Worm (Caenorhabditis elegans) whole organism, L2 larva: ENCODE results near the gene zzz-1.

ENCODE experiments used
- C34F6.9 ChIP-seq: fragments of 150-350 bp; optimal IDR thresholded peaks from 2 replicates; lab custom pipeline; 2014; ENCODE audit warnings: missing biosample characterization, missing genetic modification characterization
- F13H6.1 ChIP-seq: sonication (generic microtip); optimal IDR thresholded peaks from 2 replicates; lab custom pipeline; 2016; ENCODE audit warnings: missing genetic modification characterization, missing compliant biosample characterization
- R02D3.7 ChIP-seq: fragments of 150-350 bp; optimal IDR thresholded peaks from 2 replicates; lab custom pipeline; 2014; ENCODE audit warnings: missing biosample characterization, missing genetic modification characterization
- Y55F3AM.14 ChIP-seq: fragments of 200-800 bp; sonication (Bioruptor generic); optimal IDR thresholded peaks from 2 replicates; lab custom pipeline; 2018; ENCODE audit warnings: mild to moderate bottlenecking, missing genetic modification characterization, missing compliant biosample characterization
- ZK546.5 ChIP-seq: sonication (generic microtip); optimal IDR thresholded peaks from 2 replicates; lab custom pipeline; 2017; ENCODE audit warnings: missing biosample characterization, missing genetic modification characterization
- alr-1 ChIP-seq: fragments of 150-350 bp; optimal IDR thresholded peaks from 2 replicates; lab custom pipeline; 2014; ENCODE audit warnings: missing biosample characterization, missing genetic modification characterization
- aly-2 ChIP-seq: fragments of 150-350 bp; optimal IDR thresholded peaks from 2 replicates; lab custom pipeline; 2014; ENCODE audit warnings: missing biosample characterization, missing genetic modification characterization
- ama-1 ChIP-seq: fragments of 150-350 bp; optimal IDR thresholded peaks from 2 replicates; lab custom pipeline; 2018; ENCODE audit warnings: inconsistent platforms
- blmp-1 ChIP-seq: sonication (generic microtip); optimal IDR thresholded peaks from 2 replicates; lab custom pipeline; 2017; ENCODE audit warnings: missing genetic modification characterization, mild to moderate bottlenecking, missing compliant biosample characterization, antibody characterized with exemption, moderate library complexity; ENCODE audit not compliant: insufficient read depth
- ceh-16 ChIP-seq: fragments of 150-350 bp; optimal IDR thresholded peaks from 2 replicates; lab custom pipeline; 2014; ENCODE audit warnings: missing biosample characterization, missing genetic modification characterization
- ceh-82 ChIP-seq: fragments of 150-350 bp; optimal IDR thresholded peaks from 2 replicates; lab custom pipeline; 2014; ENCODE audit warnings: missing biosample characterization, missing genetic modification characterization
- crh-2 ChIP-seq: sonication (generic microtip); optimal IDR thresholded peaks from 2 replicates; lab custom pipeline; 2017; ENCODE audit warnings: missing biosample characterization, missing genetic modification characterization
- dmd-4 ChIP-seq: sonication (generic microtip); optimal IDR thresholded peaks from 2 replicates; lab custom pipeline; 2017; ENCODE audit warnings: missing biosample characterization, missing genetic modification characterization
- egl-27 ChIP-seq: sonication (generic microtip); optimal IDR thresholded peaks from 3 replicates; lab custom pipeline; 2017; ENCODE audit warnings: missing biosample characterization, missing genetic modification reagents, missing genetic modification characterization
- elt-1 ChIP-seq: fragments of 150-350 bp; optimal IDR thresholded peaks from 2 replicates; lab custom pipeline; 2014; ENCODE audit warnings: missing biosample characterization, missing genetic modification characterization
- elt-3 ChIP-seq: sonication (generic microtip); optimal IDR thresholded peaks from 2 replicates; lab custom pipeline; 2017; ENCODE audit warnings: missing biosample characterization, missing genetic modification characterization
- fos-1 ChIP-seq: fragments of 150-350 bp; optimal IDR thresholded peaks from 2 replicates; lab custom pipeline; 2014; ENCODE audit warnings: missing biosample characterization, missing genetic modification characterization
- gmeb-1 ChIP-seq: fragments of 150-350 bp; optimal IDR thresholded peaks from 2 replicates; lab custom pipeline; 2014; ENCODE audit warnings: missing biosample characterization, missing genetic modification characterization
- lin-11 ChIP-seq: fragments of 150-350 bp; sonication (generic microtip); optimal IDR thresholded peaks from 2 replicates; lab custom pipeline; 2014; ENCODE audit warnings: missing biosample characterization, missing genetic modification characterization, inconsistent platforms, mixed read lengths
- lin-13 ChIP-seq: fragments of 150-350 bp; optimal IDR thresholded peaks from 2 replicates; lab custom pipeline; 2014; ENCODE audit warnings: missing biosample characterization, missing genetic modification reagents, missing genetic modification characterization
- lin-39 ChIP-seq: fragments of 150-350 bp; optimal IDR thresholded peaks from 2 replicates; lab custom pipeline; 2014; ENCODE audit warnings: missing biosample characterization, missing genetic modification reagents, missing genetic modification characterization
- lsy-2 ChIP-seq, 2 experiments: fragments of 150-350 bp in 1 of 2; sonication (generic microtip) in 1 of 2; optimal IDR thresholded peaks; 2 replicates each; lab custom pipeline; 2014 to 2017; ENCODE audit warnings: missing biosample characterization in 2 of 2, missing genetic modification characterization in 2 of 2
- mab-5 ChIP-seq: fragments of 150-350 bp; optimal IDR thresholded peaks from 2 replicates; lab custom pipeline; 2014; ENCODE audit warnings: missing biosample characterization, missing genetic modification characterization
- mbf-1 ChIP-seq: sonication (generic microtip); optimal IDR thresholded peaks from 2 replicates; lab custom pipeline; 2017; ENCODE audit warnings: missing biosample characterization, missing genetic modification characterization
- mdl-1 ChIP-seq, 2 experiments: fragments of 150-350 bp in 1 of 2; sonication (generic microtip) in 1 of 2; optimal IDR thresholded peaks; 2 replicates each; lab custom pipeline; 2017; ENCODE audit warnings: missing biosample characterization in 2 of 2, missing genetic modification characterization in 2 of 2
- nhr-10 ChIP-seq: sonication (generic microtip); optimal IDR thresholded peaks from 2 replicates; lab custom pipeline; 2017; ENCODE audit warnings: missing biosample characterization, missing genetic modification characterization
- nhr-11 ChIP-seq: fragments of 150-350 bp; optimal IDR thresholded peaks from 2 replicates; lab custom pipeline; 2014; ENCODE audit warnings: missing biosample characterization, missing genetic modification characterization
- nhr-12 ChIP-seq: fragments of 150-350 bp; optimal IDR thresholded peaks from 2 replicates; lab custom pipeline; 2014; ENCODE audit warnings: missing biosample characterization, missing genetic modification characterization
- nhr-129 ChIP-seq: fragments of 150-350 bp; optimal IDR thresholded peaks from 2 replicates; lab custom pipeline; 2014; ENCODE audit warnings: missing biosample characterization, missing genetic modification characterization
- nhr-21 ChIP-seq: fragments of 150-350 bp; optimal IDR thresholded peaks from 2 replicates; lab custom pipeline; 2014; ENCODE audit warnings: missing biosample characterization, missing genetic modification characterization
- nhr-23 ChIP-seq: fragments of 150-350 bp; optimal IDR thresholded peaks from 2 replicates; lab custom pipeline; 2014; ENCODE audit warnings: missing biosample characterization, missing genetic modification reagents, missing genetic modification characterization
- nhr-237 ChIP-seq: fragments of 150-350 bp; optimal IDR thresholded peaks from 2 replicates; lab custom pipeline; 2014; ENCODE audit warnings: missing biosample characterization, missing genetic modification characterization
- nhr-25 ChIP-seq: fragments of 150-350 bp; sonication (generic microtip); optimal IDR thresholded peaks from 3 replicates; lab custom pipeline; 2014; ENCODE audit warnings: missing biosample characterization, missing genetic modification characterization
- nhr-6 ChIP-seq: fragments of 150-350 bp; optimal IDR thresholded peaks from 2 replicates; lab custom pipeline; 2014; ENCODE audit warnings: missing biosample characterization, missing genetic modification characterization
- nhr-77 ChIP-seq: fragments of 150-350 bp; optimal IDR thresholded peaks from 2 replicates; lab custom pipeline; 2014; ENCODE audit warnings: missing biosample characterization, missing genetic modification characterization
- peb-1 ChIP-seq: fragments of 150-350 bp; optimal IDR thresholded peaks from 2 replicates; lab custom pipeline; 2014; ENCODE audit warnings: missing biosample characterization, missing genetic modification characterization
- sem-4 ChIP-seq: fragments of 150-350 bp; optimal IDR thresholded peaks from 2 replicates; lab custom pipeline; 2014; ENCODE audit warnings: missing biosample characterization, missing genetic modification reagents, missing genetic modification characterization
- skn-1 ChIP-seq: sonication (generic microtip); optimal IDR thresholded peaks from 2 replicates; lab custom pipeline; 2017; ENCODE audit warnings: missing biosample characterization, missing genetic modification characterization
- sma-3 ChIP-seq: sonication (generic microtip); optimal IDR thresholded peaks from 2 replicates; lab custom pipeline; 2016; ENCODE audit warnings: missing genetic modification reagents, missing genetic modification characterization, missing compliant biosample characterization
- sma-9 ChIP-seq, 2 experiments: fragments of 150-350 bp in 1 of 2; sonication (generic microtip) in 1 of 2; optimal IDR thresholded peaks; 2 replicates each; lab custom pipeline; 2014 to 2016; ENCODE audit warnings: missing genetic modification characterization in 2 of 2, mild to moderate bottlenecking in 1 of 2, missing biosample characterization in 1 of 2, missing compliant biosample characterization in 1 of 2, missing genetic modification reagents in 1 of 2, moderate library complexity in 1 of 2
- snpc-4 ChIP-seq: fragments of 150-350 bp; optimal IDR thresholded peaks from 2 replicates; lab custom pipeline; 2014; ENCODE audit warnings: missing biosample characterization, missing genetic modification characterization
- unc-39 ChIP-seq: fragments of 150-350 bp; optimal IDR thresholded peaks from 2 replicates; lab custom pipeline; 2014; ENCODE audit warnings: missing biosample characterization, missing genetic modification characterization
- unc-55 ChIP-seq: fragments of 150-350 bp; sonication (generic microtip); optimal IDR thresholded peaks from 3 replicates; lab custom pipeline; 2014; ENCODE audit warnings: missing biosample characterization, missing genetic modification reagents, missing genetic modification characterization
- unc-62 ChIP-seq: fragments of 150-350 bp; optimal IDR thresholded peaks from 2 replicates; lab custom pipeline; 2014; ENCODE audit warnings: missing biosample characterization, missing genetic modification reagents, missing genetic modification characterization
- zag-1 ChIP-seq: fragments of 150-350 bp; optimal IDR thresholded peaks from 2 replicates; lab custom pipeline; 2014; ENCODE audit warnings: missing biosample characterization, missing genetic modification characterization
- ztf-1 ChIP-seq: fragments of 200-800 bp; sonication (Bioruptor generic); conservative IDR thresholded peaks from 2 replicates; pipeline ENCODE4 v1.3.6; 2022; ENCODE audit warnings: missing genetic modification characterization, missing compliant biosample characterization
- ztf-11 ChIP-seq: sonication (generic microtip); optimal IDR thresholded peaks from 2 replicates; lab custom pipeline; 2017; ENCODE audit warnings: missing biosample characterization, missing genetic modification characterization
- ztf-4 ChIP-seq: fragments of 150-350 bp; optimal IDR thresholded peaks from 2 replicates; lab custom pipeline; 2014; ENCODE audit warnings: missing biosample characterization, missing genetic modification characterization

zzz-1 gene

DNA sequence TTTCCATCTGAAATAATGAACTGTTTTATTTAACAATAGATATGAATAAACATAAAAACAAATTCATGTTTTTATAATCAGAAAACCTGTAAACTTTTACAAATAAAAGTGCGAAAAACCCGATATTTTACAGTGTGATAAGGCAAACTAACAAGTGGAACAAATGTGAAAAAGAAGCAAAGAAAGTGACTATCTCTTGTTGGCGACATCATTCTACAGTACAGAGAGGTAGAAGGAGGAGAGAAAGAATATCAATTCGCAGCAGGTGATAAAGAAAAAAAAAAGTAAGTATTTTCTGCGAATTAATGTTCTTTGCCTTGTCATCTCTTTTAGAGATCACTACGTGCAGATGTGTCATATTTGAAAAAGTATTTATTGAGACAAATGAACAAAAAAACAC is 49.2 kb downstream of the zzz-1 start (continued):
- no peak for TF ChIP-seq mdl-1 (tag; optimal IDR thresholded peaks at IDR 0.05; lab: Kevin White, UChicago)
- TF ChIP-seq nhr-77: no peak
- TF ChIP-seq R02D3.7 (tag; lab: Kevin White, UChicago): no peak

DNA sequence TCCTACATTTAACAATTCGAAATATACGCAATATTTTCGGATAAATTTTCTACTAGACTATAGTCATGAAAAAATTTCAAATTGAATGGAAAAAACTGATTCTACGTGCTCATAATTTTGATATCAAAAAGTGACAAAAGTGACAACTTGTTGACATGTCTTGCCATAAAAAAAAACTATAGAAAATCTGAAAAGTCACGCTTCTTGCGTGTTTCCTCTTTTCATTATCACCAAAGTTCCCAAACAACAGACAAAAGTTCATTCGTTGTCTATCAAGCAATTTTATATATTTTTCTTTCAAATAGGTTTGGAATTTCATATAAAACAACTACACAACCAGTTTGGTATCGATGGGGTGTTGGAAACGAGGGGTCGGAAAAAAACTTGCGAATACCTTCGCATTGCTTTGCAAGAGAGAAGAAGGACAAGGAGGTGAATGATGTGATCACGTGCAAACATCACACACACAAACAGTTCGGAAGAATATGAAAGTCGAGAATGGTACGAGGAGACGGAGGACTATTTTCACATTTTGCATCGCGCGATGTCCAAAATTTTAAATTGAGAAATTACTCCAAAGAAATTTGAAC is 49.8 kb downstream of the zzz-1 start:
- TF ChIP-seq alr-1 (tag; lab: Kevin White, UChicago) (no peak), lin-13 (GFP tag; lab: Kevin White, UChicago) (no peak), crh-2 (tag; lab: Kevin White, UChicago) (no peak), nhr-25 (tag; lab: Kevin White, UChicago) (peak; percentile 56), ztf-1 (GFP tag; lab: Robert Waterston, UW) (no peak), zag-1 (no peak), fos-1 (tag; lab: Kevin White, UChicago) (no peak), nhr-129 (tag; lab: Kevin White, UChicago) (peak; percentile 47), unc-62 (no peak), F13H6.1 (tag; lab: Kevin White, UChicago) (peak; percentile 18)
- TF ChIP-seq, all 48 proteins: peak for 3

DNA sequence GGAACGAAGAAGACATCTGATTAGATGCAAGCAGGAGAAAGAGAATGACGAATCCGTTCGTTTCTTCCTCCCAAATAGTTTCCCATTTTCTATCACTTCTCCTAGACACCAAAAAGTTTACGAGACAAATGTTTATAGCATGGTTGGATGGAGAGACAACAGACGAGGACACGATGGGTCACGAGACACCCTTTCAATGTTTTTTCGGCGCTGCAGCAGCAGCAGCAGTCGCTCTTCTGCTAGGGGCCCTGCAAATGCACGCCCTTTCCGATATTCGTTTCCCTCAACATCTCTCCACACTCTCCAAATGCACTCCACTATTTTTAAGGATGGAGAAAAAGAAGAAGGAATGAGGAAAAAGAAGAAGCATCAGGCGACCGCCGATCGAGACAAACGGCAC is 50.6 kb downstream of the zzz-1 start:
- peak; percentile 48 for TF ChIP-seq ama-1
- TF ChIP-seq nhr-23 (tag; lab: Kevin White, UChicago): no peak
- TF ChIP-seq mab-5 (tag; lab: Kevin White, UChicago): peak; percentile 81
- no peak for TF ChIP-seq nhr-11
- TF ChIP-seq R02D3.7 (tag; lab: Kevin White, UChicago): no peak
- TF ChIP-seq dmd-4: no peak
- TF ChIP-seq F13H6.1 (tag; lab: Kevin White, UChicago): peak; percentile 94
- TF ChIP-seq gmeb-1 (tag; lab: Kevin White, UChicago): no peak
- no peak for TF ChIP-seq sma-3 (GFP tag; lab: Kevin White, UChicago)
- TF ChIP-seq fos-1 (tag; lab: Kevin White, UChicago): peak; percentile 39
- TF ChIP-seq lin-11 (tag; lab: Kevin White, UChicago): peak; percentile 62
- no peak for TF ChIP-seq skn-1 (tag; lab: Kevin White, UChicago)
- peak; percentile 37 for TF ChIP-seq lin-13 (GFP tag; lab: Kevin White, UChicago)
- TF ChIP-seq nhr-129 (tag; lab: Kevin White, UChicago): peak; percentile 89
- TF ChIP-seq nhr-77: no peak
- TF ChIP-seq alr-1 (tag; lab: Kevin White, UChicago): no peak
- no peak for TF ChIP-seq ceh-82 (tag; lab: Kevin White, UChicago)
- TF ChIP-seq nhr-21 (tag; lab: Kevin White, UChicago): peak; percentile 82
- peak; percentile 39 for TF ChIP-seq unc-55
- TF ChIP-seq ztf-1 (GFP tag; lab: Robert Waterston, UW): no peak
- TF ChIP-seq unc-62: no peak
- no peak for TF ChIP-seq ZK546.5 (tag; lab: Kevin White, UChicago)
- TF ChIP-seq ztf-11 (tag; lab: Kevin White, UChicago): no peak
- TF ChIP-seq aly-2 (tag; lab: Kevin White, UChicago): no peak
- peak; percentile 75 for TF ChIP-seq C34F6.9 (tag; lab: Kevin White, UChicago)
- TF ChIP-seq elt-3 (tag; lab: Kevin White, UChicago): no peak
- no peak for TF ChIP-seq unc-39 (tag; lab: Kevin White, UChicago)
- peak; percentile 72 for TF ChIP-seq egl-27 (tag; lab: Kevin White, UChicago)
- TF ChIP-seq lin-39: no peak
- TF ChIP-seq sma-9 (GFP tag; optimal IDR thresholded peaks at IDR 0.05; lab: Kevin White, UChicago): peak; percentile 97
- no peak for TF ChIP-seq sma-9 (tag; optimal IDR thresholded peaks at IDR 0.05; lab: Kevin White, UChicago)
- no peak for TF ChIP-seq ceh-16 (tag; lab: Kevin White, UChicago)
- TF ChIP-seq nhr-10: no peak
- TF ChIP-seq mbf-1 (tag; lab: Kevin White, UChicago): no peak
- TF ChIP-seq sem-4 (tag; lab: Kevin White, UChicago): peak; percentile 79
- no peak for TF ChIP-seq elt-1 (tag; lab: Kevin White, UChicago)
- TF ChIP-seq nhr-237: no peak
- TF ChIP-seq blmp-1 (tag; lab: Kevin White, UChicago): no peak
- peak; percentile 10 for TF ChIP-seq nhr-12
- TF ChIP-seq nhr-25 (tag; lab: Kevin White, UChicago): no peak
- peak; percentile 41 for TF ChIP-seq snpc-4 (tag; lab: Kevin White, UChicago)
- TF ChIP-seq nhr-6 (tag; lab: Kevin White, UChicago): peak; percentile 54
- TF ChIP-seq peb-1 (tag; lab: Kevin White, UChicago): no peak
- TF ChIP-seq ztf-4 (tag; lab: Kevin White, UChicago): peak; percentile 76
- TF ChIP-seq crh-2 (tag; lab: Kevin White, UChicago): peak; percentile 62
- peak; percentile 86 to 91 for TF ChIP-seq mdl-1 (tag; optimal IDR thresholded peaks at IDR 0.05; lab: Kevin White, UChicago)
- TF ChIP-seq lsy-2 (tag; optimal IDR thresholded peaks at IDR 0.05; lab: Kevin White, UChicago): peak in 1 of 2 experiments; percentile 84
- peak; percentile 96 for TF ChIP-seq Y55F3AM.14 (GFP tag; lab: Kevin White, UChicago)
- TF ChIP-seq zag-1: peak; percentile 84
